Worm (Caenorhabditis elegans) whole organism, mixed stage, embryonic: ENCODE results near the gene str-61.

ENCODE experiments used
- blmp-1 ChIP-seq: fragments of 150-350 bp; optimal IDR thresholded peaks from 2 replicates; lab custom pipeline; 2014; ENCODE audit warnings: missing biosample characterization, missing genetic modification characterization
- elt-1 ChIP-seq: sonication (generic microtip); optimal IDR thresholded peaks from 2 replicates; lab custom pipeline; 2017; ENCODE audit warnings: missing genetic modification characterization, mild to moderate bottlenecking, missing compliant biosample characterization, antibody characterized with exemption, moderate library complexity, borderline replicate concordance; ENCODE audit not compliant: insufficient read depth
- ham-2 ChIP-seq: fragments of 200-800 bp; sonication (Bioruptor generic); optimal IDR thresholded peaks from 2 replicates; lab custom pipeline; 2018; ENCODE audit warnings: mild to moderate bottlenecking, missing genetic modification characterization, missing compliant biosample characterization
- lin-13 ChIP-seq: fragments of 150-350 bp; optimal IDR thresholded peaks from 2 replicates; lab custom pipeline; 2014; ENCODE audit warnings: missing biosample characterization, missing genetic modification characterization
- lin-32 ChIP-seq: fragments of 200-800 bp; sonication (Bioruptor generic); optimal IDR thresholded peaks from 2 replicates; lab custom pipeline; 2018; ENCODE audit warnings: mild to moderate bottlenecking, missing genetic modification characterization, missing compliant biosample characterization
- lsy-2 ChIP-seq: fragments of 150-350 bp; optimal IDR thresholded peaks from 2 replicates; lab custom pipeline; 2014; ENCODE audit warnings: missing biosample characterization, missing genetic modification characterization
- mep-1 ChIP-seq: fragments of 150-350 bp; optimal IDR thresholded peaks from 2 replicates; lab custom pipeline; 2017; ENCODE audit warnings: missing biosample characterization, missing genetic modification reagents, missing genetic modification characterization, inconsistent platforms
- nhr-12 ChIP-seq: fragments of 150-350 bp; optimal IDR thresholded peaks from 2 replicates; lab custom pipeline; 2014; ENCODE audit warnings: missing biosample characterization, missing genetic modification characterization
- pha-4 ChIP-seq: fragments of 150-350 bp; optimal IDR thresholded peaks from 2 replicates; lab custom pipeline; 2018; ENCODE audit warnings: missing biosample characterization, missing genetic modification reagents, missing genetic modification characterization
- snpc-4 ChIP-seq: fragments of 150-350 bp; optimal IDR thresholded peaks from 2 replicates; lab custom pipeline; 2014; ENCODE audit warnings: missing biosample characterization, missing genetic modification characterization
- tbx-8 ChIP-seq: fragments of 200-800 bp; sonication (Bioruptor generic); optimal IDR thresholded peaks from 2 replicates; lab custom pipeline; 2018; ENCODE audit warnings: mild to moderate bottlenecking, missing genetic modification characterization, moderate library complexity, missing compliant biosample characterization
- unc-39 ChIP-seq: fragments of 150-350 bp; optimal IDR thresholded peaks from 2 replicates; lab custom pipeline; 2014; ENCODE audit warnings: missing biosample characterization, missing genetic modification characterization
- unc-62 ChIP-seq: fragments of 150-350 bp; optimal IDR thresholded peaks from 2 replicates; lab custom pipeline; 2014; ENCODE audit warnings: missing biosample characterization, missing genetic modification reagents, missing genetic modification characterization
- ztf-11 ChIP-seq: fragments of 150-350 bp; optimal IDR thresholded peaks from 2 replicates; lab custom pipeline; 2014; ENCODE audit warnings: missing biosample characterization, missing genetic modification characterization

DNA sequence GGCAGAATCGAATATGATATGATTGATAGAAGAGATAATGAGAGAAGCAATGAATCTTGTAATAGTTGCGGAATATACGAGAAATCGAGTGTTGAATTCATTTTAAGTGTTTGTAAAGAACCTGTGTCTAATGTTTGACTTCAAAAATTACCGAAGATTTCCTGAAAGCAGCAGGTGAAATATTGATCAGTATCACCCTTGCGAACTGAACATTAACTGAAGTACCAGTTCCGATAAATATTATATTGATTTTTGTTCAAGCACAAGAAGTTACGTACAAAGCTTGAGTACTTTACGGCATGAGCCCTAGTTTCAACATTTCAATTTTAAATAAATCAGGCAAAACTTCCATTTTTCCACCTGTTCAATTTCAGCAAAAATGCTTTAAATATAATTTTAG, 8.1 kb upstream of the str-61 start, which contains the start of gene srz-103:
- TF ChIP-seq unc-39, result no peak
- TF ChIP-seq lsy-2 (tag; lab: Kevin White, UChicago), result no peak
- TF ChIP-seq nhr-12, result no peak
- TF ChIP-seq tbx-8 (GFP tag; lab: Kevin White, UChicago), result no peak
- no peak for TF ChIP-seq snpc-4
- TF ChIP-seq pha-4 (tag; lab: Kevin White, UChicago), result no peak
- TF ChIP-seq mep-1 (tag; lab: Kevin White, UChicago), result no peak
- no peak for TF ChIP-seq unc-62 (GFP tag; lab: Kevin White, UChicago)
- no peak for TF ChIP-seq lin-32 (GFP tag; lab: Kevin White, UChicago)
- no peak for TF ChIP-seq lin-13 (tag; lab: Kevin White, UChicago)
- no peak for TF ChIP-seq ztf-11 (tag; lab: Kevin White, UChicago)
- TF ChIP-seq elt-1, result no peak
- no peak for TF ChIP-seq ham-2 (GFP tag; lab: Kevin White, UChicago)
- no peak for TF ChIP-seq blmp-1
